Worm (Caenorhabditis elegans): Measurements from ENCODE around the gene sre-30.

DNA sequence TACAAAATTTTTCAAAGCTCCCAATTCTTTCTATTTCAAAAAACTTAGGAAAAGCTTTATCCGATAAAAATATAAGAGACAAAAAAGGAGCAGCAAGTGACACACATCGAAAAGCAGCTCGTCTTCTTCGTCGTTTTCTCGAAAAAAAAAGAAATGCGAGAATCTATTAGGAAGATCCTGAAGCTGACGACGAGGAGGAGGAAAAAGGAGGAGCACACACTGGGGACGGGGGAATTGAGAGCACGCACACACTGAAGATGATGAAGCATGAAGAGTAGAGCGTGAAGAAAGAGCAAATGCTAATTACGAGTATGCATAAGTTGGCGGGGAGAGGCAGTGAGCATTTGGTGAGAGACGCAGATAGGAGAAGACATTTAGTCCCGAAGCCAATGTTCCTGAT is 32.4 kb downstream of the sre-30 start:
- TF ChIP-seq him-1 (tag; optimal IDR thresholded peaks at IDR 0.05): no peak
- TF ChIP-seq dao-5 (tag; optimal IDR thresholded peaks at IDR 0.05): no peak

All from whole organism, L4/young adult.